Worm (Caenorhabditis elegans) whole organism, mixed stage, embryonic: ENCODE data around the gene T02G5.15.

ENCODE experiments used
- bed-3 ChIP-seq: fragments of 200-800 bp; sonication (Bioruptor generic); optimal IDR thresholded peaks from 3 replicates; lab custom pipeline; 2018; ENCODE audit warnings: mild to moderate bottlenecking, missing genetic modification characterization, moderate library complexity, missing compliant biosample characterization
- elt-1 ChIP-seq: sonication (generic microtip); optimal IDR thresholded peaks from 2 replicates; lab custom pipeline; 2017; ENCODE audit warnings: missing genetic modification characterization, mild to moderate bottlenecking, missing compliant biosample characterization, antibody characterized with exemption, moderate library complexity, borderline replicate concordance; ENCODE audit not compliant: insufficient read depth
- lin-13 ChIP-seq: fragments of 150-350 bp; optimal IDR thresholded peaks from 2 replicates; lab custom pipeline; 2014; ENCODE audit warnings: missing biosample characterization, missing genetic modification characterization
- mls-2 ChIP-seq: sonication (generic microtip); optimal IDR thresholded peaks from 2 replicates; lab custom pipeline; 2016; ENCODE audit warnings: mild to moderate bottlenecking, missing genetic modification characterization, moderate library complexity, missing compliant biosample characterization
- nhr-12 ChIP-seq: fragments of 150-350 bp; optimal IDR thresholded peaks from 2 replicates; lab custom pipeline; 2014; ENCODE audit warnings: missing biosample characterization, missing genetic modification characterization
- nhr-28 ChIP-seq: fragments of 150-350 bp; optimal IDR thresholded peaks from 2 replicates; lab custom pipeline; 2014; ENCODE audit warnings: missing biosample characterization, missing genetic modification characterization
- snpc-4 ChIP-seq: fragments of 150-350 bp; optimal IDR thresholded peaks from 2 replicates; lab custom pipeline; 2014; ENCODE audit warnings: missing biosample characterization, missing genetic modification characterization
- sptf-1 ChIP-seq: sonication (generic microtip); optimal IDR thresholded peaks from 2 replicates; lab custom pipeline; 2017; ENCODE audit warnings: mild to moderate bottlenecking, missing genetic modification characterization, moderate library complexity, missing compliant biosample characterization
- unc-39 ChIP-seq: fragments of 150-350 bp; optimal IDR thresholded peaks from 2 replicates; lab custom pipeline; 2014; ENCODE audit warnings: missing biosample characterization, missing genetic modification characterization
- unc-62 ChIP-seq: fragments of 150-350 bp; optimal IDR thresholded peaks from 2 replicates; lab custom pipeline; 2014; ENCODE audit warnings: missing biosample characterization, missing genetic modification reagents, missing genetic modification characterization
- ztf-11 ChIP-seq: fragments of 150-350 bp; optimal IDR thresholded peaks from 2 replicates; lab custom pipeline; 2014; ENCODE audit warnings: missing biosample characterization, missing genetic modification characterization

ce11 chrII:7051778-7052177, 32.3 kb upstream of the T02G5.15 start, which contains the start of gene ZK1127.12:
- no peak for TF ChIP-seq unc-39 (tag; lab: Kevin White, UChicago)
- TF ChIP-seq lin-13 (tag; lab: Kevin White, UChicago), result no peak
- TF ChIP-seq unc-62, result no peak
- no peak for TF ChIP-seq ztf-11 (tag; lab: Kevin White, UChicago)
- no peak for TF ChIP-seq mls-2
- no peak for TF ChIP-seq elt-1
- TF ChIP-seq sptf-1 (tag; lab: Kevin White, UChicago), result no peak
- no peak for TF ChIP-seq bed-3 (GFP tag; lab: Kevin White, UChicago)
- no peak for TF ChIP-seq snpc-4
- TF ChIP-seq nhr-28 (tag; lab: Kevin White, UChicago), result no peak
- TF ChIP-seq nhr-12 (tag; lab: Kevin White, UChicago), result no peak
